Worm (Caenorhabditis elegans) whole organism, early embryonic: Measurements from ENCODE around the gene cyp-35C1.

Experiments
- F13C5.2 ChIP-seq: sonication (generic microtip); optimal IDR thresholded peaks from 2 replicates; lab custom pipeline; 2017; ENCODE audit warnings: mild to moderate bottlenecking, missing genetic modification characterization, inconsistent platforms, missing compliant biosample characterization
- aly-1 ChIP-seq: sonication (generic microtip); optimal IDR thresholded peaks from 2 replicates; lab custom pipeline; 2016; ENCODE audit warnings: missing genetic modification characterization, missing compliant biosample characterization
- ama-1 ChIP-seq: fragments of 150-350 bp; optimal IDR thresholded peaks from 2 replicates; lab custom pipeline; 2014
- ceh-13 ChIP-seq: fragments of 200-800 bp; sonication (Bioruptor generic); optimal IDR thresholded peaks from 2 replicates; lab custom pipeline; 2018; ENCODE audit warnings: mild to moderate bottlenecking, missing genetic modification characterization, missing compliant biosample characterization
- ceh-36 ChIP-seq: sonication (generic microtip); optimal IDR thresholded peaks from 2 replicates; lab custom pipeline; 2016; ENCODE audit warnings: missing genetic modification characterization, inconsistent platforms, missing compliant biosample characterization
- flt-1 ChIP-seq: fragments of 200-800 bp; sonication (Bioruptor generic); IDR thresholded peaks from 2 replicates; pipeline ENCODE4 v1.3.6; 2022; ENCODE audit warnings: missing genetic modification characterization, missing compliant biosample characterization
- hnd-1 ChIP-seq: sonication (generic microtip); optimal IDR thresholded peaks from 2 replicates; lab custom pipeline; 2016; ENCODE audit warnings: missing genetic modification characterization, missing compliant biosample characterization
- pes-1 ChIP-seq: fragments of 200-800 bp; sonication (Bioruptor generic); IDR thresholded peaks from 2 replicates; pipeline ENCODE4 v1.3.6; 2022; ENCODE audit warnings: missing genetic modification reagents, missing genetic modification characterization, missing compliant biosample characterization
- sea-1 ChIP-seq: fragments of 200-800 bp; sonication (Bioruptor generic); conservative IDR thresholded peaks from 2 replicates; pipeline ENCODE4 v1.3.6; 2022; ENCODE audit warnings: missing genetic modification characterization, missing compliant biosample characterization
- tbx-11 ChIP-seq: fragments of 200-800 bp; sonication (Bioruptor generic); IDR thresholded peaks from 2 replicates; pipeline ENCODE4 v1.3.6; 2022; ENCODE audit warnings: missing genetic modification characterization, missing compliant biosample characterization
- tbx-37 ChIP-seq: fragments of 200-800 bp; sonication (Bioruptor generic); conservative IDR thresholded peaks from 2 replicates; pipeline ENCODE4 v1.3.6; 2022; ENCODE audit warnings: missing genetic modification reagents, missing genetic modification characterization, missing compliant biosample characterization
- tra-4 ChIP-seq: sonication (generic microtip); optimal IDR thresholded peaks from 2 replicates; lab custom pipeline; 2017; ENCODE audit warnings: missing genetic modification characterization, missing compliant biosample characterization

DNA sequence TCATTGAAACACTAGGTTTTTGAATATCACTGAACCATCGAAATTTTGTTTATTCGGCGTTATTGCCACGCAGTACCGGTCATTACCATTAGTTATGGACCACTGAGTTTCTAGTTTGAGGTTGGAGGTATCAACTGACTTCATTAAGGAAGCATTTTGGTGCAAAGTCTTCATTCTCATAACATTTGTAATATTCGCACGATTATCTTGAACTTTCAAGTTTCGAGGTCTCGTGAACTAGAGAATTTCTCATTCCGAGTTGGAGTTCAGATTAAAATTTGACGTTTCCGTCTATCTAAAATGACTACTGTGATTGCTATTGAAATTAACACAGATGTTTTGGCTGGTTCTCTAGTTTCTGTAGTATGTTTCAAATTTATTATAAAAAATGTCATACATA lies 22.4 kb upstream of the cyp-35C1 start, which contains the start of gene srx-42:
- TF ChIP-seq ceh-36 (no peak), ama-1 (no peak), aly-1 (tag; lab: Kevin White, UChicago) (no peak), tbx-37 (GFP tag; lab: Robert Waterston, UW) (no peak), tra-4 (tag; lab: Kevin White, UChicago) (no peak), ceh-13 (GFP tag; lab: Kevin White, UChicago) (no peak), hnd-1 (tag; lab: Kevin White, UChicago) (no peak), sea-1 (GFP tag; lab: Robert Waterston, UW) (no peak), flt-1 (GFP tag; lab: Robert Waterston, UW) (no peak), tbx-11 (no peak), pes-1 (GFP tag; lab: Robert Waterston, UW) (no peak), F13C5.2 (tag; lab: Kevin White, UChicago) (no peak)
